Worm (Caenorhabditis elegans) whole organism, mixed stage, embryonic: Measurements from ENCODE around the gene E01G6.2.

Source experiments
- M03D4.4 ChIP-seq: sonication (generic microtip); optimal IDR thresholded peaks from 2 replicates; lab custom pipeline; 2017; ENCODE audit warnings: mild to moderate bottlenecking, missing genetic modification characterization, missing compliant biosample characterization
- bed-3 ChIP-seq: fragments of 200-800 bp; sonication (Bioruptor generic); optimal IDR thresholded peaks from 3 replicates; lab custom pipeline; 2018; ENCODE audit warnings: mild to moderate bottlenecking, missing genetic modification characterization, moderate library complexity, missing compliant biosample characterization
- blmp-1 ChIP-seq: fragments of 150-350 bp; optimal IDR thresholded peaks from 2 replicates; lab custom pipeline; 2014; ENCODE audit warnings: missing biosample characterization, missing genetic modification characterization
- ceh-39 ChIP-seq: fragments of 150-350 bp; optimal IDR thresholded peaks from 2 replicates; lab custom pipeline; 2014; ENCODE audit warnings: missing biosample characterization, missing genetic modification characterization
- ceh-43 ChIP-seq: fragments of 200-800 bp; sonication (Bioruptor generic); optimal IDR thresholded peaks from 2 replicates; lab custom pipeline; 2018; ENCODE audit warnings: mild to moderate bottlenecking, missing genetic modification characterization, moderate library complexity, missing compliant biosample characterization
- ceh-83 ChIP-seq: fragments of 200-800 bp; sonication (Bioruptor generic); optimal IDR thresholded peaks from 2 replicates; lab custom pipeline; 2018; ENCODE audit warnings: mild to moderate bottlenecking, missing genetic modification characterization, missing compliant biosample characterization
- ces-1 ChIP-seq: fragments of 150-350 bp; optimal IDR thresholded peaks from 2 replicates; lab custom pipeline; 2014; ENCODE audit warnings: missing biosample characterization, missing genetic modification reagents, missing genetic modification characterization
- cnd-1 ChIP-seq: fragments of 200-800 bp; sonication (Bioruptor generic); optimal IDR thresholded peaks from 2 replicates; lab custom pipeline; 2018; ENCODE audit warnings: mild to moderate bottlenecking, missing genetic modification characterization, missing compliant biosample characterization
- elt-1 ChIP-seq: sonication (generic microtip); optimal IDR thresholded peaks from 2 replicates; lab custom pipeline; 2017; ENCODE audit warnings: missing genetic modification characterization, mild to moderate bottlenecking, missing compliant biosample characterization, antibody characterized with exemption, moderate library complexity, borderline replicate concordance; ENCODE audit not compliant: insufficient read depth
- elt-3 ChIP-seq: fragments of 150-350 bp; optimal IDR thresholded peaks from 2 replicates; lab custom pipeline; 2014; ENCODE audit warnings: missing biosample characterization, missing genetic modification characterization
- flh-1 ChIP-seq: fragments of 200-800 bp; sonication (Bioruptor generic); optimal IDR thresholded peaks from 2 replicates; lab custom pipeline; 2018; ENCODE audit warnings: mild to moderate bottlenecking, missing genetic modification characterization, moderate library complexity, missing compliant biosample characterization
- hlh-1 ChIP-seq: fragments of 150-350 bp; optimal IDR thresholded peaks from 2 replicates; lab custom pipeline; 2014; ENCODE audit warnings: missing biosample characterization, missing genetic modification reagents, missing genetic modification characterization
- lin-13 ChIP-seq: fragments of 150-350 bp; optimal IDR thresholded peaks from 2 replicates; lab custom pipeline; 2014; ENCODE audit warnings: missing biosample characterization, missing genetic modification characterization
- lin-32 ChIP-seq: fragments of 200-800 bp; sonication (Bioruptor generic); optimal IDR thresholded peaks from 2 replicates; lab custom pipeline; 2018; ENCODE audit warnings: mild to moderate bottlenecking, missing genetic modification characterization, missing compliant biosample characterization
- lsy-2 ChIP-seq: fragments of 150-350 bp; optimal IDR thresholded peaks from 2 replicates; lab custom pipeline; 2014; ENCODE audit warnings: missing biosample characterization, missing genetic modification characterization
- mab-5 ChIP-seq: fragments of 150-350 bp; optimal IDR thresholded peaks from 2 replicates; lab custom pipeline; 2014; ENCODE audit warnings: missing biosample characterization, missing genetic modification characterization
- mls-2 ChIP-seq: sonication (generic microtip); optimal IDR thresholded peaks from 2 replicates; lab custom pipeline; 2016; ENCODE audit warnings: mild to moderate bottlenecking, missing genetic modification characterization, moderate library complexity, missing compliant biosample characterization
- nhr-2 ChIP-seq: fragments of 150-350 bp; optimal IDR thresholded peaks from 2 replicates; lab custom pipeline; 2014; ENCODE audit warnings: missing biosample characterization, missing genetic modification characterization
- nhr-237 ChIP-seq: fragments of 150-350 bp; optimal IDR thresholded peaks from 2 replicates; lab custom pipeline; 2014; ENCODE audit warnings: missing biosample characterization, missing genetic modification characterization
- nhr-28 ChIP-seq: fragments of 150-350 bp; optimal IDR thresholded peaks from 2 replicates; lab custom pipeline; 2014; ENCODE audit warnings: missing biosample characterization, missing genetic modification characterization
- nhr-76 ChIP-seq: sonication (generic microtip); optimal IDR thresholded peaks from 2 replicates; lab custom pipeline; 2017; ENCODE audit warnings: missing biosample characterization, missing genetic modification characterization
- pha-4 ChIP-seq: fragments of 150-350 bp; optimal IDR thresholded peaks from 2 replicates; lab custom pipeline; 2018; ENCODE audit warnings: missing biosample characterization, missing genetic modification reagents, missing genetic modification characterization
- sem-2 ChIP-seq: fragments of 200-800 bp; sonication (Bioruptor generic); optimal IDR thresholded peaks from 2 replicates; lab custom pipeline; 2018; ENCODE audit warnings: mild to moderate bottlenecking, missing genetic modification characterization, missing compliant biosample characterization
- snpc-4 ChIP-seq: fragments of 150-350 bp; optimal IDR thresholded peaks from 2 replicates; lab custom pipeline; 2014; ENCODE audit warnings: missing biosample characterization, missing genetic modification characterization
- sptf-1 ChIP-seq: sonication (generic microtip); optimal IDR thresholded peaks from 2 replicates; lab custom pipeline; 2017; ENCODE audit warnings: mild to moderate bottlenecking, missing genetic modification characterization, moderate library complexity, missing compliant biosample characterization
- unc-120 ChIP-seq: sonication (generic microtip); optimal IDR thresholded peaks from 2 replicates; lab custom pipeline; 2017; ENCODE audit warnings: missing genetic modification characterization, missing compliant biosample characterization; ENCODE audit not compliant: poor library complexity, severe bottlenecking
- unc-39 ChIP-seq: fragments of 150-350 bp; optimal IDR thresholded peaks from 2 replicates; lab custom pipeline; 2014; ENCODE audit warnings: missing biosample characterization, missing genetic modification characterization
- unc-62 ChIP-seq: fragments of 150-350 bp; optimal IDR thresholded peaks from 2 replicates; lab custom pipeline; 2014; ENCODE audit warnings: missing biosample characterization, missing genetic modification reagents, missing genetic modification characterization
- zip-8 ChIP-seq: fragments of 150-350 bp; optimal IDR thresholded peaks from 2 replicates; lab custom pipeline; 2014; ENCODE audit warnings: missing biosample characterization, missing genetic modification characterization
- ztf-11 ChIP-seq: fragments of 150-350 bp; optimal IDR thresholded peaks from 2 replicates; lab custom pipeline; 2014; ENCODE audit warnings: missing biosample characterization, missing genetic modification characterization

E01G6.2 gene

DNA sequence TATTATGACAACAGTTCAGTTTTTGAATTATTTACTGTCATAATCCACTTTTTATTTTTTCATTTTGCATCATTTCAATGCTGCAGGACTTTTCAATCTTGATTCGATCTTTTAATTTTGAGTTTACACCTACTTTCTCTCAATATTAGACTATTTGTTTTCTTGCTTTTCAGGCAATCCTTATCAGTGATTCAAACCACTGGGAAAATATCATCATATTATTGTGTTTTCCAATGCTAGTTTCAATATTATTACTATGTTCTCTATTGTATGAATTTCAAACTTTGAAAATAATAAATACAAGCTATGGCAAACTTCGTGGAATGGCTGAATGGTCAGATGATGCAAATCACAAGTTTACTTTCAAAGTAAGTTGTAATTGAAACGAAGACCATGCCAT is 37.0 kb upstream of the E01G6.2 start, which contains the start of gene cest-8:
Gene cest-8 (plus strand): TSS at position 184 of the 400 bp plus-strand sequence.
- TF ChIP-seq unc-62 (GFP tag; lab: Kevin White, UChicago) = no peak
- no peak for TF ChIP-seq lin-13
- TF ChIP-seq, all 35 proteins: peak for 0

DNA sequence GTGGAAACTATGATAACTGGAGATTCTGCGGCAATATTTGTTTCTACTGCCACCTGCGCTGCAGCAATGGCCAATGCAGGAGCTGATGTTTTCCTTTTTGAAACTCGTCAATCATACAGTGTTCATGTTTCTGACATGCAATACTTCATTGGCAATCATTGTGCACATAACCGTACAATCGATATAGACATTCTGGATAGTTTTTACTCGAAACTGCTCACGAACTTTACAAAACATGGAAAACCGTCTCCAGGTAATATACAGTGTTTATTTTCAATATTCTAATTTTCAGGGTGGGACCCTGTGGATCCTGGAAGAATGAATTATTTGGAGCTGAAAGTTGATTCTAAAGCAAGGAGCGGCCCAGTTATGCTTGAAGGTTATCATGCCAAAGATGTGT is 34.6 kb upstream of the E01G6.2 start, which contains the start of gene cest-9.2:
Gene cest-9.2 (plus strand): TSS at position 301 of the 400 bp plus-strand sequence.
- no peak for TF ChIP-seq ceh-43 (GFP tag; lab: Kevin White, UChicago)
- TF ChIP-seq unc-62 (GFP tag; lab: Kevin White, UChicago) = no peak
- no peak for TF ChIP-seq nhr-28 (tag; lab: Kevin White, UChicago)
- TF ChIP-seq snpc-4 (tag; lab: Kevin White, UChicago) = no peak
- no peak for TF ChIP-seq nhr-237 (tag; lab: Kevin White, UChicago)
- no peak for TF ChIP-seq bed-3
- no peak for TF ChIP-seq sptf-1
- no peak for TF ChIP-seq lsy-2 (tag; lab: Kevin White, UChicago)

DNA sequence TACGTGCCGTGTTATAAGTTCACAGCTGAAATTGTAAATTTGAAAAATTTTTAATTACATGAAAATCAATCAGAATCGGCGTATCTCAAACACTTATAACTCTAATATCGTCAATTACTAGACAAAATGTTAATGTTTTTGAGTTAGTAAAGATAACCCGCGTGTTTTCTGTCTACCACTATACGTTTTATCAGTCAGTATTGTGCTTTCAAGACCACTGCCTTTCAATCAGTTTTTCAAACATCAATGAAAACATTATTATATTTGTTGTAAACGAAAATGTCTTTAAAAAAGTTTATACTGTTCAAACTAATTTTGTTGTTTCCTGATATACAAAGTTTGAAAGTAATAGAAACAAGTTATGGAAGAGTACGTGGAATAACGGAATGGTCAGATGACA is 33.7 kb upstream of the E01G6.2 start:
- no peak for TF ChIP-seq lin-13
- no peak for TF ChIP-seq hlh-1 (tag; lab: Kevin White, UChicago)
- TF ChIP-seq sptf-1 = no peak
- TF ChIP-seq ztf-11 (tag; lab: Kevin White, UChicago) = no peak

DNA sequence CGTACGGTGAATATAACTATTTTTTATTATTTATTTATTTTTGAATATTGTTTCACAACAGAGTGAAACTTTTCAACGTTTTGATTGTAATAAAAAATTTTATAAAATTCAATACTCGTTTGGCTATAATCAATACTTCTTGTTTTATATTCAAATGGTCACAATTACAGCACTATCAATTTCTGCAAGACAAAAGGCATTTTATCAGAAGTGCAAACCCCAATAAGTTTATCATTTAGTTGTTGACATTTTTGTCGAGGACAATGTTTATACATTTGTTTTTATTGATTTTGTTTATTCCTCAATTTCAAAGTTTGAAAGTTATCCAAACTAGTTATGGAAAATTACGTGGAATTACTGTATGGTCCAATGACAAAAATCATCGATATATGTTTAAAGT is 30.5 kb upstream of the E01G6.2 start, which contains the start of gene cest-9.1:
Gene cest-9.1 (plus strand): TSS at position 213 of the 400 bp plus-strand sequence.
- no peak for TF ChIP-seq bed-3
- no peak for TF ChIP-seq M03D4.4 (tag; lab: Kevin White, UChicago)
- TF ChIP-seq snpc-4 (tag; lab: Kevin White, UChicago) = no peak
- no peak for TF ChIP-seq cnd-1 (tag; lab: Kevin White, UChicago)
- no peak for TF ChIP-seq nhr-76 (tag; lab: Kevin White, UChicago)
- no peak for TF ChIP-seq ceh-83 (GFP tag; lab: Kevin White, UChicago)
- TF ChIP-seq unc-62 (GFP tag; lab: Kevin White, UChicago) = no peak
- no peak for TF ChIP-seq nhr-28 (tag; lab: Kevin White, UChicago)
- TF ChIP-seq sem-2 (GFP tag; lab: Kevin White, UChicago) = no peak
- no peak for TF ChIP-seq ztf-11 (tag; lab: Kevin White, UChicago)
- TF ChIP-seq zip-8 (tag; lab: Kevin White, UChicago) = no peak

DNA sequence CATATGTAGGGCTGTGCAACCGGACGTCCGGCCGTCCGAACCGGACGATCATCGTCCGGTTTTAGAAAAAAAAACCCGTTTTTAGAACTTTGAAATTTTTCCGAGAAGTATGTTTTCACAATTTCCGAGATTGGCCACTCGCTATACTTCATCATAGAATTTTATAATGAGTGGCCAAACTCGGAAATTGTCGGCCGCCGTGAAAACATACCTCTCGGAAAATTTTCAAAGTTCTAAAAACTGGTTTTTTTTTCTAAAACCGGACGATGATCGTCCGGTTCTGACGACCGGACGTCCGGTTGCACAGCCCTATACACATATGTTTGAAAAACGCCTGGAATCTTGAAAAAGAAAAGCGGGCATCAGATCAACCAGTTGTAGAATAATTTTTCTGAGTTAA is 29.3 kb upstream of the E01G6.2 start:
- TF ChIP-seq flh-1 (GFP tag; lab: Kevin White, UChicago) = no peak
- no peak for TF ChIP-seq nhr-237 (tag; lab: Kevin White, UChicago)
- no peak for TF ChIP-seq M03D4.4 (tag; lab: Kevin White, UChicago)
- TF ChIP-seq lin-32 (GFP tag; lab: Kevin White, UChicago) = no peak
- no peak for TF ChIP-seq mab-5 (tag; lab: Kevin White, UChicago)
- TF ChIP-seq nhr-2 (tag; lab: Kevin White, UChicago) = no peak
- TF ChIP-seq blmp-1 (tag; lab: Kevin White, UChicago) = no peak
- no peak for TF ChIP-seq nhr-28 (tag; lab: Kevin White, UChicago)
- no peak for TF ChIP-seq elt-1 (tag; lab: Kevin White, UChicago)
- TF ChIP-seq elt-3 (tag; lab: Kevin White, UChicago) = no peak
- no peak for TF ChIP-seq pha-4 (tag; lab: Kevin White, UChicago)
- TF ChIP-seq ces-1 (GFP tag; lab: Kevin White, UChicago) = no peak
- no peak for TF ChIP-seq hlh-1 (tag; lab: Kevin White, UChicago)

DNA sequence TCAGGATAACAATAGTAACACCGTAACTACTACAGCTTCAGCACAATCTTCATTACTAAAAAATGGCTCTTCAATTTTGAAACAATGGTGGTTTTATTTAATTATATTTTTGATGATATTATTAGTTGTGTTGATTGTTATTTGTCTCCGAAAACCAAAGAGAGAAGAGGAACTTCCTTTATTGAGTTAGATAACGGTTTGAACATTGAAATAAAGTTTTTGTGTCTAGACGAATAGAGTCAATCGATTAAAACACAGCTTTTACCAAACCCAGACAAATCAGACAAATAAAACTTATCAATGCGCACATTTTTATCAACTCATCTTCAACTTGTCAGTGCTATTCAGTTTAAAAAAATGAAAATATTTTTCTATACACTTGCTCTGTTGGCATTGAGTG is 26.8 kb upstream of the E01G6.2 start, which contains the start of gene cest-7:
Gene cest-7 (plus strand): TSS at position 301 of the 400 bp plus-strand sequence.
- TF ChIP-seq unc-39 (tag; lab: Kevin White, UChicago) = no peak

DNA sequence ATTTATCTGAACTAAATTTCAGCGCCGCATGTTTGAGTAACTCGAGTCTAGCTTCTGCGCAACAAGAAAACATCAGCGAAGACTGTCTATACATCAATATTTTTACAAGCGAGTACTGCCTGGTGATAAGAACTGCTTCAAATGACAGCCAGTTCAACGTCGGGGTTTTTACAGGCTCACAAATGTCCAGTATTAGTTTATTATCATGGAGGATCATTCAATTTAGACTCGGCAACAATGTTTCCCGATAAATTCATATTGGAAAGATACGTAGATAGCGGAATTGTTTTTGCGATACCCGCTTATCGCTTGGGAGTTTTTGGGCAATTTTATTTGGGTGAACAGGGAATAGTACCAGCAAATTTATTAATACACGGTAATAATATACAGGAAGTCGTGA is 26.1 kb upstream of the E01G6.2 start:
- TF ChIP-seq nhr-28 (tag; lab: Kevin White, UChicago) = no peak
- no peak for TF ChIP-seq ceh-43 (GFP tag; lab: Kevin White, UChicago)
- no peak for TF ChIP-seq sem-2 (GFP tag; lab: Kevin White, UChicago)
- TF ChIP-seq flh-1 (GFP tag; lab: Kevin White, UChicago) = no peak
- TF ChIP-seq bed-3 = no peak
- TF ChIP-seq mls-2 = no peak
- no peak for TF ChIP-seq ceh-39 (tag; lab: Kevin White, UChicago)
- TF ChIP-seq unc-120 = no peak
- no peak for TF ChIP-seq unc-39 (tag; lab: Kevin White, UChicago)
- no peak for TF ChIP-seq nhr-76 (tag; lab: Kevin White, UChicago)
- TF ChIP-seq, all 35 proteins: peak for 0
